Worm (Caenorhabditis elegans): Measurements from ENCODE around the gene mct-4.
A peak's percentile ranks its signal among the peaks of the same experiment; 100 is the strongest.

Gene mct-4

DNA sequence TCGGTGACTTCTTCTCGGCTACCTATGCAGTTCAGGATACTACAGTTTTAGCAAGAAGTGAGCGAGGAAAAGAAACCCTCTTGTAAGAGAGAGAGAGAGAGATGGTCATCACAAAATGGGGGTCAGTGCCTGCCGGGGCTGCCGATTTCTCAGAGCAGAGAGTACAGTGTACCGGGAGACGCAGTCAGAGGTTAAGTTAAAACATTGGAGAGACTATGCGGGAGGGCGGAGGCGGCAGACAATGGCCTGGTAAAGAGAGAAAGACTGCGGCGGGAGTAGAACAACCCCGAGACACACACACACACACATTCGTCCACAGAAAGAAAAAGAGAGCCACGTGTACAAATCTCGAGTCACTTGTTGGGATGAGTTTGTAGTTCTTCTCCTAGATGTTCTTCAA lies 41.9 kb upstream of the mct-4 start (continued):
- TF ChIP-seq elt-2 (tag; optimal IDR thresholded peaks at IDR 0.05), result no peak

DNA sequence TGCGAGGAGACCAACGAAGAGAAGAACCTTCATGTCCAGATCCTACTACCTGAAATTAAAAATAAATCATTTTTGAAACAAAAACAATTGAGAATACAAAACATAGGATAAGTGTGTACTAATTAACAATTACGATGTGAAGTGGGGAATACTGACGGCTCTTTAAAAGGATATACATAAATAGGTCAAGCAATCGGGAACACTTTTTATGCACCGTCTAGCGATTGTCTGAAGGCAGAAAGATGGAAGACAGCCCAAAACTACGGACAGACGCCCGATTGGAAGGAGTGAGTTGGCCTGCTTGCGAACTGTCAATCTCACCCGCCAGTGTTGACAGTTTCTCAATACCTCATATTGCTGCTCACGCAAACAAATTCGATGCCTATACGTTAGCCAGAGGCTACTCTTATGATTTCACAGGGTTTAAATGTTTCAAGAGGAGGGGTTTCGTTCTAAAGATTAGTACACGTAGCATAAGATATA lies 41.3 kb upstream of the mct-4 start, which contains the start of gene calu-1:
Gene calu-1, minus strand, starts transcription at position 51 of the 483 bp plus-strand sequence.
- no peak for TF ChIP-seq elt-3 (tag; optimal IDR thresholded peaks at IDR 0.05)
- TF ChIP-seq fkh-4 (tag; optimal IDR thresholded peaks at IDR 0.05; ENCODE audit: borderline replicate concordance), result no peak
- TF ChIP-seq hlh-17 (GFP tag; optimal IDR thresholded peaks at IDR 0.05; ENCODE audit: borderline replicate concordance), result no peak
- no peak for TF ChIP-seq skn-1 (tag; optimal IDR thresholded peaks at IDR 0.05)

DNA sequence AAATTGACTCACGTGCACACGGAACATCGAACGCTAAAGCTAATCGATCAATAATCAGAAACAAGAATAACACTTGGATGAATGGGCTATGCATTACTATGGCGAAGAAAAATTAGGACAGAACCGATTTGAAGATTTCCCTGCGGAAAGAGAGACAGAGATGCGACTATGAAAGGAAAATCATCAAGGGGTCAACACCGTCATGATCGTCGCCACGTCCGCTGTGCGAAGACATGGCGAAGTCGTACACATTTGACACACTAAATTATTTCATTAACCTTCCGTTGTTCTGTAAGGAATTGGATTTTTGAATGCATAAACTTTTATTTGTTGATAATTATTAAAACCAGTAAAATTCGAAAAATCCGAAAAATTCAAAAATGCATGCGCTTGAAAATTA lies 39.7 kb upstream of the mct-4 start, which contains the start of gene M03F4.6:
Gene M03F4.6, minus strand, starts transcription at position 101 of the 400 bp plus-strand sequence.
- TF ChIP-seq fkh-10 (GFP tag; optimal IDR thresholded peaks at IDR 0.05) (no peak), lin-15B (tag; optimal IDR thresholded peaks at IDR 0.05) (no peak), zip-4 (GFP tag; optimal IDR thresholded peaks at IDR 0.05) (no peak), dsc-1 (tag; optimal IDR thresholded peaks at IDR 0.05) (no peak), ceh-90 (tag; optimal IDR thresholded peaks at IDR 0.05) (no peak), snpc-4 (tag; optimal IDR thresholded peaks at IDR 0.05) (no peak), skn-1 (tag; optimal IDR thresholded peaks at IDR 0.05) (no peak), nhr-77 (tag; optimal IDR thresholded peaks at IDR 0.05) (no peak), sup-37 (GFP tag; optimal IDR thresholded peaks at IDR 0.05) (no peak), fkh-8 (tag; optimal IDR thresholded peaks at IDR 0.05) (no peak), mef-2 (tag; optimal IDR thresholded peaks at IDR 0.05) (no peak), egl-27 (tag; optimal IDR thresholded peaks at IDR 0.05) (no peak), mep-1 (tag; optimal IDR thresholded peaks at IDR 0.05) (peak; percentile 52), unc-130 (tag; optimal IDR thresholded peaks at IDR 0.05) (no peak), ztf-4 (tag; optimal IDR thresholded peaks at IDR 0.05) (peak; percentile 90), nhr-71 (tag; optimal IDR thresholded peaks at IDR 0.05) (peak; percentile 38), efl-1 (optimal IDR thresholded peaks at IDR 0.05) (no peak), efl-1 (GFP tag; optimal IDR thresholded peaks at IDR 0.05 in 1 of 2) (no peak), jun-1 (tag; optimal IDR thresholded peaks at IDR 0.05) (no peak), C16A3.4 (tag; optimal IDR thresholded peaks at IDR 0.05) (no peak), ceh-63 (GFP tag; optimal IDR thresholded peaks at IDR 0.05) (no peak), xbp-1 (tag; optimal IDR thresholded peaks at IDR 0.05) (no peak), nhr-20 (tag; optimal IDR thresholded peaks at IDR 0.05) (no peak), blmp-1 (tag; optimal IDR thresholded peaks at IDR 0.05) (peak; percentile 95), unc-86 (tag; optimal IDR thresholded peaks at IDR 0.05) (no peak), unc-98 (GFP tag; IDR thresholded peaks at IDR 0.05) (no peak), rnt-1 (tag; optimal IDR thresholded peaks at IDR 0.05) (peak; percentile 13), lin-14 (GFP tag; optimal IDR thresholded peaks at IDR 0.05) (no peak), ama-1 (optimal IDR thresholded peaks at IDR 0.05) (peak; percentile 74), fkh-4 (tag; optimal IDR thresholded peaks at IDR 0.05; ENCODE audit: borderline replicate concordance) (no peak), tlp-1 (tag; optimal IDR thresholded peaks at IDR 0.05) (no peak), hlh-4 (tag; optimal IDR thresholded peaks at IDR 0.05) (no peak), nhr-237 (tag; optimal IDR thresholded peaks at IDR 0.05) (no peak), zag-1 (tag; optimal IDR thresholded peaks at IDR 0.05) (no peak), aly-2 (tag; optimal IDR thresholded peaks at IDR 0.05) (no peak)

DNA sequence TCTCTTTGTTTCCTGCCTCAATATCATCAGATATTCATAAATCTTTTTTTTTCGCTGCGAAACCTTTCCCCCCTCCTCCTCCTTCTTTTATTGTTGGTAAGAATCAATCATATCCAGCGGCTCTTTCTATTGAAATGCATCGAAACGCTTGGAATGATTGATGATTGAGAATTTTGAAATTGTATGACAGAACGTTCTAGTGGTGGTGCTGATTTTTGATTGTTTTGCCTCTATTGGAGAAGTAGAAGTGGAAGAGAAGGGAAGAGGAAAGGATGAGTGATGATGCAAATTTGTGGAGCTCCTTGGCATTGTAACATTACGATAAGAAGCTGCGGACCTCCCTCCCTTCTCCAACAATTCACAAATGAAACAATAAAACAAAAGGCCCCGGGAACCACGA lies 36.0 kb upstream of the mct-4 start:
- TF ChIP-seq nhr-19 (GFP tag; conservative IDR thresholded peaks at IDR 0.05) (no peak), isw-1 (GFP tag; IDR thresholded peaks at IDR 0.05) (no peak), fkh-10 (GFP tag; optimal IDR thresholded peaks at IDR 0.05) (no peak), unc-62 (GFP tag; optimal IDR thresholded peaks at IDR 0.05) (no peak), jun-1 (tag; optimal IDR thresholded peaks at IDR 0.05) (no peak), lsy-2 (tag; optimal IDR thresholded peaks at IDR 0.05) (no peak), snu-23 (GFP tag; optimal IDR thresholded peaks at IDR 0.05) (no peak), mep-1 (tag; optimal IDR thresholded peaks at IDR 0.05) (no peak), nhr-71 (tag; optimal IDR thresholded peaks at IDR 0.05) (no peak), rnt-1 (tag; optimal IDR thresholded peaks at IDR 0.05) (no peak), lin-14 (GFP tag; optimal IDR thresholded peaks at IDR 0.05) (no peak), nhr-84 (tag; optimal IDR thresholded peaks at IDR 0.05) (no peak), tlp-1 (tag; optimal IDR thresholded peaks at IDR 0.05) (no peak), egl-27 (tag; optimal IDR thresholded peaks at IDR 0.05) (no peak), elt-2 (tag; optimal IDR thresholded peaks at IDR 0.05) (no peak), egl-13 (tag; optimal IDR thresholded peaks at IDR 0.05) (no peak), zip-4 (GFP tag; optimal IDR thresholded peaks at IDR 0.05) (no peak), ztf-4 (tag; optimal IDR thresholded peaks at IDR 0.05) (no peak), mef-2 (tag; optimal IDR thresholded peaks at IDR 0.05) (no peak)
